Worm (Caenorhabditis elegans): ENCODE results near the gene T26H5.11.

ce11 chrV:15432457-15432856 is 11.6 kb downstream of the T26H5.11 start, which contains the start of gene T26H5.8:
- TF ChIP-seq elt-2 (tag; optimal IDR thresholded peaks at IDR 0.05): no peak
- TF ChIP-seq pqm-1 (tag; optimal IDR thresholded peaks at IDR 0.05): no peak
- TF ChIP-seq K09A11.1 (tag; optimal IDR thresholded peaks at IDR 0.05; ENCODE audit: insufficient read depth): no peak
- TF ChIP-seq pag-3 (tag; optimal IDR thresholded peaks at IDR 0.05; ENCODE audit: borderline replicate concordance): no peak
- TF ChIP-seq ztf-16 (tag; optimal IDR thresholded peaks at IDR 0.05): no peak
- TF ChIP-seq F13H6.1 (tag; optimal IDR thresholded peaks at IDR 0.05): no peak
- TF ChIP-seq fkh-10 (GFP tag; optimal IDR thresholded peaks at IDR 0.05): no peak
- TF ChIP-seq C08G9.2 (tag; optimal IDR thresholded peaks at IDR 0.05): no peak
